Worm (Caenorhabditis elegans): ENCODE measurements around the gene raga-1.

raga-1 gene

DNA sequence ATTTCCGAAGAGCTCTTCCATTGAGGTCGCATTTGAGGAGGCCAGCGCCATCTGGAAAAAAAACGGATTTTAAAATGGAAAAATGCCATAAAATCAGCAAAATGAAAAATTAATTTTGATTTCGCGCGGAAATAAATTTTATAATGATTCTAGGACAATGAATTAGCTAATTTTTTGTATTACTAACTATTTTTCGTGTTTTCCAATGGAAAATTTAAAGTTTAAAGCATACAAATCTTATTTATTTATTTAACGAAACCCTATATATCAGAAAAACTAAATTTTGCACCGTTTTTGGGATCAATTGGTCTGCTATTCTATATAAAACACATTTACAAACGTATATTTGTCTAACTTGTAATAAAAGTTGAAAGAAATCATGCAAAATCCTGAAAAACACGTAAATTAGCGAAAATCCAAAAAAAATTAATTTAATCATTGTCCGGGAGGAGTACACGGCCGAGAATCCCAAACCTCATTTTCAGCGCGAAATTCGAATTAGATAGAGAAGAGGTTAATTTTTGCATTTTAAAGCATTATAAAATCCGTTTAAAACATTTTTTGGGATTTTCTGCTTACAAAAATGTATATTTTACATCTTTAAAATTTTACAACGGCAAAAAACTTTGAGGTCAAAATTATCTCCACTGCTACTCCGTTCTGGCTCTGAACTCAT lies 10.9 kb upstream of the raga-1 start, which contains the start of gene C47G2.3 (continued):
- TF ChIP-seq nfya-2 (GFP tag; IDR thresholded peaks at IDR 0.05): no peak
- TF ChIP-seq cebp-1 (GFP tag; IDR thresholded peaks at IDR 0.05): no peak
- no peak for TF ChIP-seq cebp-1 (tag; optimal IDR thresholded peaks at IDR 0.05)
- TF ChIP-seq C06A6.2 (GFP tag; conservative IDR thresholded peaks at IDR 0.05): no peak
- no peak for TF ChIP-seq sdz-38 (tag; optimal IDR thresholded peaks at IDR 0.05)
- no peak for TF ChIP-seq F49E8.2 (tag; optimal IDR thresholded peaks at IDR 0.05; ENCODE audit: insufficient read depth)
- TF ChIP-seq sea-2 (GFP tag; IDR thresholded peaks at IDR 0.05): no peak
- 0 out of 2 replicates have a peak, but pooled peaks have one; percentile 27 for TF ChIP-seq lir-1 (GFP tag; conservative IDR thresholded peaks at IDR 0.05)
- TF ChIP-seq B0261.1 (tag; optimal IDR thresholded peaks at IDR 0.05): no peak
- no peak for TF ChIP-seq sptf-2 (GFP tag; optimal IDR thresholded peaks at IDR 0.05)
- no peak for TF ChIP-seq F10E7.11 (tag; optimal IDR thresholded peaks at IDR 0.05)
- TF ChIP-seq madf-6 (GFP tag; IDR thresholded peaks at IDR 0.05): peak; percentile 74
- TF ChIP-seq ceh-27 (GFP tag; optimal IDR thresholded peaks at IDR 0.05): peak; percentile 24
- TF ChIP-seq F37B4.10 (GFP tag; IDR thresholded peaks at IDR 0.05): no peak
- no peak for TF ChIP-seq chd-7 (tag; optimal IDR thresholded peaks at IDR 0.05)
- TF ChIP-seq ztf-22 (GFP tag; optimal IDR thresholded peaks at IDR 0.05): no peak
- TF ChIP-seq ztf-18 (tag; optimal IDR thresholded peaks at IDR 0.05): peak; percentile 20
- TF ChIP-seq mel-28 (tag; optimal IDR thresholded peaks at IDR 0.05; ENCODE audit: borderline replicate concordance): no peak
- no peak for TF ChIP-seq ztf-6 (GFP tag; IDR thresholded peaks at IDR 0.05)
- TF ChIP-seq ekl-4 (GFP tag; IDR thresholded peaks at IDR 0.05): peak; percentile 37; the same call in 1 of the 2 replicates
- no peak for TF ChIP-seq lsy-27 (tag; optimal IDR thresholded peaks at IDR 0.05; ENCODE audit: borderline replicate concordance, insufficient read depth)
- TF ChIP-seq zfh-2 (GFP tag; conservative IDR thresholded peaks at IDR 0.05): no peak
- peak in 1 of 2 experiments; percentile 51 for TF ChIP-seq let-607 (tag; optimal IDR thresholded peaks at IDR 0.05)
- TF ChIP-seq hmg-20 (GFP tag; IDR thresholded peaks at IDR 0.05): 0 out of 2 replicates have a peak, but pooled peaks have one; percentile 26
- peak; percentile 9 for TF ChIP-seq madf-10 (tag; optimal IDR thresholded peaks at IDR 0.05)
- no peak for TF ChIP-seq F57C9.4 (tag; optimal IDR thresholded peaks at IDR 0.05)
- no peak for TF ChIP-seq attf-5 (GFP tag; optimal IDR thresholded peaks at IDR 0.05)
- TF ChIP-seq gei-17 (GFP tag; optimal IDR thresholded peaks at IDR 0.05): no peak
- TF ChIP-seq F57A8.1 (GFP tag; optimal IDR thresholded peaks at IDR 0.05): no peak
- TF ChIP-seq bed-1 (GFP tag; IDR thresholded peaks at IDR 0.05): no peak
- TF ChIP-seq ztf-26 (tag; optimal IDR thresholded peaks at IDR 0.05): no peak
- TF ChIP-seq F52B5.7 (tag; optimal IDR thresholded peaks at IDR 0.05): no peak

DNA sequence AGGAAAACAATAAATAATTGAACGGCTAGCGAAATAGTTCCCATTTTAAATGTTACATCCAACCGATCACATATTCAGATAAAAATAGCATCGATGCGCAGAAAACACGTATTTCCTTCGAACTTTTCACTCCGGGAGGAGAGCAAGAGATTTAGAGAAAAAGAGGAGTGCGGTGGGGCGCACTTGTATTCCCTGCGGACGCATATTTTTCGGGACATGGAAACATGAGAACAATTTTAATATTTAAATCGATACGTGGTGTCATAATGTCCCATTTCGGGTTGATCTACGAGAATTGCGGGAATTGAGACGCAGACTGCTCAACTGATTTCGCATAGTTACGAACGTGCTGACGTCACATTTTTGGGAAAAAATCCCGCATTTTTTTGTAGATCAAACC lies 7.7 kb upstream of the raga-1 start, which contains the start of gene C47G2.4:
Gene C47G2.4 (minus strand): TSS at position 174 of the 400 bp plus-strand sequence.
- TF ChIP-seq Y53F4B.3 (GFP tag; IDR thresholded peaks at IDR 0.05) (no peak), F49E8.2 (tag; optimal IDR thresholded peaks at IDR 0.05; ENCODE audit: insufficient read depth) (no peak), repo-1 (tag; optimal IDR thresholded peaks at IDR 0.05) (no peak), rec-8 (tag; optimal IDR thresholded peaks at IDR 0.05) (no peak), sdz-38 (tag; optimal IDR thresholded peaks at IDR 0.05) (no peak), rpc-1 (optimal IDR thresholded peaks at IDR 0.05) (no peak), rpc-1 (tag; optimal IDR thresholded peaks at IDR 0.05) (no peak), T07F8.4 (tag; optimal IDR thresholded peaks at IDR 0.05) (no peak), nfya-1 (tag; optimal IDR thresholded peaks at IDR 0.05; ENCODE audit: borderline replicate concordance, insufficient read depth) (no peak), nhr-27 (tag; optimal IDR thresholded peaks at IDR 0.05) (no peak), ztf-6 (GFP tag; IDR thresholded peaks at IDR 0.05) (no peak), nfyb-1 (GFP tag; IDR thresholded peaks at IDR 0.05) (peak; percentile 65; the same call in 1 of the 2 replicates), die-1 (tag; optimal IDR thresholded peaks at IDR 0.05) (no peak), somi-1 (GFP tag; optimal IDR thresholded peaks at IDR 0.05) (no peak), gei-17 (GFP tag; optimal IDR thresholded peaks at IDR 0.05) (no peak), ztf-3 (GFP tag; optimal IDR thresholded peaks at IDR 0.05) (no peak), C06A6.2 (GFP tag; conservative IDR thresholded peaks at IDR 0.05) (no peak), sptf-2 (GFP tag; optimal IDR thresholded peaks at IDR 0.05) (no peak), ztf-26 (tag; optimal IDR thresholded peaks at IDR 0.05) (no peak), snpc-1.1 (tag; optimal IDR thresholded peaks at IDR 0.05; ENCODE audit: insufficient read depth) (no peak), madf-6 (GFP tag; IDR thresholded peaks at IDR 0.05) (no peak; the same call in none of the 2 replicates), dpl-1 (GFP tag; optimal IDR thresholded peaks at IDR 0.05) (peak; percentile 47)

Measured in whole organism, young adult.